Fruit fly (Drosophila melanogaster) whole organism, pupa: ENCODE data around the gene Wnt4.
A peak's percentile ranks its signal among the peaks of the same experiment; 100 is the strongest.

Experiments used
- CG10348 ChIP-seq: fragments of 200-800 bp; sonication (Bioruptor generic); IDR thresholded peaks from 2 replicates; pipeline ENCODE4 v1.3.6; 2022; ENCODE audit warnings: missing biosample characterization, missing genetic modification characterization
- CG12605 ChIP-seq: fragments of 200-800 bp; sonication (Bioruptor generic); IDR thresholded peaks from 2 replicates; pipeline ENCODE4 v1.3.6; 2022; ENCODE audit warnings: missing biosample characterization, missing genetic modification characterization
- CG13204 ChIP-seq: fragments of 200-800 bp; sonication (Bioruptor generic); optimal IDR thresholded peaks from 2 replicates; lab custom pipeline; 2018; ENCODE audit warnings: missing biosample characterization, mild to moderate bottlenecking, missing genetic modification characterization, moderate library complexity
- CG14655 ChIP-seq: fragments of 200-800 bp; sonication (Bioruptor generic); optimal IDR thresholded peaks from 3 replicates; lab custom pipeline; 2017; ENCODE audit warnings: mild to moderate bottlenecking, missing biosample characterization, missing genetic modification reagents, missing genetic modification characterization
- CG15710 ChIP-seq: fragments of 200-800 bp; sonication (Bioruptor generic); optimal IDR thresholded peaks from 2 replicates; lab custom pipeline; 2018; ENCODE audit warnings: missing biosample characterization, mild to moderate bottlenecking, missing genetic modification characterization, moderate library complexity
- CG17806 ChIP-seq: fragments of 200-800 bp; sonication (Bioruptor generic); optimal IDR thresholded peaks from 2 replicates; lab custom pipeline; 2018; ENCODE audit warnings: missing biosample characterization, mild to moderate bottlenecking, missing genetic modification characterization, moderate library complexity
- CG32121 ChIP-seq: fragments of 200-800 bp; sonication (Bioruptor generic); IDR thresholded peaks from 2 replicates; pipeline ENCODE4 v1.3.6; 2022; ENCODE audit warnings: missing biosample characterization, missing genetic modification characterization
- CG34367 ChIP-seq: fragments of 200-800 bp; sonication (Bioruptor generic); optimal IDR thresholded peaks from 2 replicates; lab custom pipeline; 2018; ENCODE audit warnings: missing biosample characterization, mild to moderate bottlenecking, missing genetic modification characterization
- CG4496 ChIP-seq: fragments of 200-800 bp; sonication (Bioruptor generic); IDR thresholded peaks from 3 replicates; pipeline ENCODE4 v1.3.6; 2022; ENCODE audit warnings: missing biosample characterization, missing genetic modification characterization
- CG8159 ChIP-seq: fragments of 200-800 bp; sonication (Bioruptor generic); optimal IDR thresholded peaks from 3 replicates; lab custom pipeline; 2018; ENCODE audit warnings: missing biosample characterization, mild to moderate bottlenecking, missing genetic modification characterization, moderate library complexity
- CG8301 ChIP-seq: fragments of 200-800 bp; sonication (Bioruptor generic); optimal IDR thresholded peaks from 2 replicates; lab custom pipeline; 2018; ENCODE audit warnings: missing biosample characterization, mild to moderate bottlenecking, missing genetic modification characterization
- CG9948 ChIP-seq: fragments of 200-800 bp; sonication (Bioruptor generic); optimal IDR thresholded peaks from 2 replicates; lab custom pipeline; 2018; ENCODE audit warnings: missing biosample characterization, mild to moderate bottlenecking, missing genetic modification characterization, moderate library complexity
- D1 ChIP-seq: fragments of 200-800 bp; sonication (Bioruptor generic); optimal IDR thresholded peaks from 2 replicates; lab custom pipeline; 2018; ENCODE audit warnings: missing biosample characterization, mild to moderate bottlenecking, missing genetic modification characterization, moderate library complexity
- EcR ChIP-seq: fragments of 200-800 bp; sonication (Bioruptor generic); optimal IDR thresholded peaks from 3 replicates; lab custom pipeline; 2019; ENCODE audit warnings: missing biosample characterization, missing genetic modification characterization, mild to moderate bottlenecking, moderate library complexity, missing genetic modification reagents
- Ets98B ChIP-seq: fragments of 200-800 bp; sonication (Bioruptor generic); IDR thresholded peaks from 2 replicates; pipeline ENCODE4 v1.3.6; 2022; ENCODE audit warnings: missing biosample characterization, missing genetic modification characterization
- Pif1A ChIP-seq: fragments of 200-800 bp; sonication (Bioruptor generic); optimal IDR thresholded peaks from 3 replicates; lab custom pipeline; 2016; ENCODE audit warnings: missing biosample characterization, missing genetic modification characterization
- Pif1B ChIP-seq: fragments of 200-800 bp; sonication (Bioruptor generic); optimal IDR thresholded peaks from 3 replicates; lab custom pipeline; 2016; ENCODE audit warnings: missing biosample characterization, missing genetic modification characterization
- Snoo ChIP-seq: fragments of 200-800 bp; sonication (Bioruptor generic); optimal IDR thresholded peaks from 3 replicates; lab custom pipeline; 2017; ENCODE audit warnings: missing biosample characterization, mild to moderate bottlenecking, missing genetic modification characterization, inconsistent platforms
- fd96Ca ChIP-seq: fragments of 200-800 bp; sonication (Bioruptor generic); IDR thresholded peaks from 3 replicates; pipeline ENCODE4 v1.3.6; 2022; ENCODE audit warnings: missing biosample characterization, missing genetic modification characterization
- gl ChIP-seq: fragments of 200-800 bp; sonication (Bioruptor generic); optimal IDR thresholded peaks from 2 replicates; lab custom pipeline; 2018; ENCODE audit warnings: missing biosample characterization, mild to moderate bottlenecking, missing genetic modification characterization
- rn ChIP-seq: fragments of 200-800 bp; sonication (Bioruptor generic); IDR thresholded peaks from 2 replicates; pipeline ENCODE4 v1.3.6; 2022; ENCODE audit warnings: missing biosample characterization, missing genetic modification characterization

Wnt4 gene

dm6 chr2L:7272452-7272851 is 4.5 kb downstream of the Wnt4 start:
- no peak for TF ChIP-seq rn (GFP tag; lab: Robert Waterston, UW)
- no peak for TF ChIP-seq EcR (GFP tag; lab: Kevin White, UChicago)
- no peak for TF ChIP-seq CG34367 (tag; lab: Kevin White, UChicago)
- TF ChIP-seq CG13204 (GFP tag; lab: Kevin White, UChicago), result no peak
- TF ChIP-seq CG4496 (GFP tag; lab: Robert Waterston, UW), result no peak
- no peak for TF ChIP-seq fd96Ca (GFP tag; lab: Robert Waterston, UW)
- TF ChIP-seq CG12605 (GFP tag; lab: Robert Waterston, UW), result no peak
- no peak for TF ChIP-seq Snoo (tag; lab: Kevin White, UChicago)
- no peak for TF ChIP-seq gl (tag; lab: Kevin White, UChicago)
- no peak for TF ChIP-seq CG8159 (tag; lab: Kevin White, UChicago)
- TF ChIP-seq CG32121 (GFP tag; lab: Robert Waterston, UW), result no peak
- TF ChIP-seq CG15710 (tag; lab: Kevin White, UChicago), result no peak
- TF ChIP-seq CG9948, result no peak
- no peak for TF ChIP-seq Pif1A (GFP tag; lab: Kevin White, UChicago)
- TF ChIP-seq, all 21 proteins: peak for 0

dm6 chr2L:7270270-7270669 is 6.7 kb downstream of the Wnt4 start:
- TF ChIP-seq CG8301 (tag; lab: Kevin White, UChicago) (peak; percentile 53), CG13204 (GFP tag; lab: Kevin White, UChicago) (no peak), CG34367 (tag; lab: Kevin White, UChicago) (no peak), Ets98B (no peak), CG17806 (tag; lab: Kevin White, UChicago) (peak; percentile 22), CG8159 (tag; lab: Kevin White, UChicago) (peak; percentile 8), Pif1A (GFP tag; lab: Kevin White, UChicago) (peak; percentile 1), Snoo (tag; lab: Kevin White, UChicago) (no peak), CG14655 (GFP tag; lab: Kevin White, UChicago) (peak; percentile 69), CG4496 (GFP tag; lab: Robert Waterston, UW) (0 out of 3 replicates have a peak, but pooled peaks have one; percentile 50), CG15710 (tag; lab: Kevin White, UChicago) (no peak), CG9948 (peak; percentile 32)

- TF ChIP-seq CG12605 (GFP tag; lab: Robert Waterston, UW) (no peak), D1 (tag; lab: Kevin White, UChicago) (no peak), fd96Ca (GFP tag; lab: Robert Waterston, UW) (no peak), Ets98B (0 out of 2 replicates have a peak, but pooled peaks have one; percentile 24), CG32121 (GFP tag; lab: Robert Waterston, UW) (0 out of 2 replicates have a peak, but pooled peaks have one; percentile 33)
Measured at dm6 chr2L:7265970-7266369, 11.0 kb downstream of the Wnt4 start.

DNA sequence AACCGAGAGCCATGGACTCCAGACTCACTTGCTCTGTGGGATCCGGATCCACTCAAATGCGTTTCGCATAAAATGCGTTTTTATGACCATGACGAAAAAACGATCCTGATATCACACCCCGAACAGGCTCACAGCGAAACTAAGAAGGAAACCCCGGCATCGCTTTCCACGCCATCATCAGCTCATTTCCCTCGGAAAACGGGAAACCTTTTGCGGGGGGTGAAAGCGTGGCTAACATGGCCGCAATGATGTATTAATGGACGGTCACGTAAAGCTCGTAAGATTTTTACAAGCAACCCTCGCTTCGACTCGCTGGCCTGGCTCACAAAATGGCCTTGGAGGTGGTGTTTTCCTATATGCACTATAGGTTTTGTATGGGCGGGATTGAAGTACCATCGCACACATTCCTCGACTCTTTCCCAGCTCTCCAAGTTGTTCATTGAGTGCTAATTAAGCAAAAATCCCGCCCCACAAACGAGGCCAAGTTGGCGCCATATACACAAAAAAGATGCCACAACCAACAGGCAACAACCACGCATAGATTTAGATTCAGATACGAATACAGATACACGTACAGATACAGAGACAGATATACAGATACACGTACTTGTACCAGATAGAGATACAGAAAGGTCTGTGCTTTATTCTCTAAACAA is 12.0 kb downstream of the Wnt4 start:
- TF ChIP-seq Snoo (tag; lab: Kevin White, UChicago), result no peak
- TF ChIP-seq CG4496 (GFP tag; lab: Robert Waterston, UW), result no peak
- no peak for TF ChIP-seq CG15710 (tag; lab: Kevin White, UChicago)
- no peak for TF ChIP-seq Ets98B
- TF ChIP-seq gl (tag; lab: Kevin White, UChicago), result no peak
- TF ChIP-seq CG8301 (tag; lab: Kevin White, UChicago), result no peak
- no peak for TF ChIP-seq CG14655 (GFP tag; lab: Kevin White, UChicago)
- TF ChIP-seq CG8159 (tag; lab: Kevin White, UChicago), result no peak
- TF ChIP-seq CG9948, result no peak
- no peak for TF ChIP-seq Pif1B (GFP tag; lab: Kevin White, UChicago)
- TF ChIP-seq Pif1A (GFP tag; lab: Kevin White, UChicago), result no peak
- no peak for TF ChIP-seq CG13204 (GFP tag; lab: Kevin White, UChicago)
- TF ChIP-seq D1 (tag; lab: Kevin White, UChicago), result no peak
- no peak for TF ChIP-seq fd96Ca (GFP tag; lab: Robert Waterston, UW)
- no peak for TF ChIP-seq rn (GFP tag; lab: Robert Waterston, UW)
- TF ChIP-seq EcR (GFP tag; lab: Kevin White, UChicago), result no peak
- no peak for TF ChIP-seq CG10348 (GFP tag; lab: Robert Waterston, UW)
- no peak for TF ChIP-seq CG17806 (tag; lab: Kevin White, UChicago)
- TF ChIP-seq CG12605 (GFP tag; lab: Robert Waterston, UW), result no peak

- no peak for TF ChIP-seq D1 (tag; lab: Kevin White, UChicago)
Measured at dm6 chr2L:7264396-7264795, 12.6 kb downstream of the Wnt4 start.

DNA sequence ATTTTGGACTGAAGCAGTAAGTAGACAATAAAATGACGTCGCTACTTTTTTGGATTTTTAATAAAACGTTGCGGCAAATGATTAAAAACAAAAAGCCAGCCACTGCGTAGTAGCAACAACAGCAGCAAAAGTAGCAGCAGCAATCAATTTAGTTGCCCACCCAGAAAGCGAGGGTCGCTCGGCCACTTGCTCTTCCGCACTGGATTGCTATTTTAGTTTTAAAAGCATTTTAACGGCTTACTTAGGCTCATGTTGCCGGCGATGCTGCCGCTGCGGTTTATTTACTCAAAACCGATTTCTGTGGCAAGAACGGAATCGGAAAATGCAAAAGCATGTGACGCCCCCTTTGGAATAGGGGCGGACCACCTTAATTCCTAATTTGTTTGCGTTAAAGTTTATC is 14.4 kb downstream of the Wnt4 start:
- TF ChIP-seq CG8159 (tag; lab: Kevin White, UChicago) (no peak), CG32121 (GFP tag; lab: Robert Waterston, UW) (no peak), CG4496 (GFP tag; lab: Robert Waterston, UW) (no peak)
